Fruit fly (Drosophila melanogaster) whole organism, embryonic: ENCODE measurements around the gene CG13124.

Experiments used
- B-H2 ChIP-seq: fragments of 200-800 bp; sonication (Bioruptor generic); optimal IDR thresholded peaks from 2 replicates; lab custom pipeline; 2018; ENCODE audit warnings: missing biosample characterization, mild to moderate bottlenecking, missing genetic modification characterization
- CG10321 ChIP-seq: fragments of 200-800 bp; sonication (Bioruptor generic); IDR thresholded peaks from 2 replicates; pipeline ENCODE4 v1.3.6; 2022; ENCODE audit warnings: missing biosample characterization, missing genetic modification characterization
- CG10543 ChIP-seq: fragments of 200-800 bp; sonication (Bioruptor generic); optimal IDR thresholded peaks from 3 replicates; lab custom pipeline; 2017; ENCODE audit warnings: missing biosample characterization, mild to moderate bottlenecking, missing genetic modification characterization, moderate library complexity
- CG11456 ChIP-seq: fragments of 200-800 bp; sonication (Bioruptor generic); IDR thresholded peaks from 3 replicates; pipeline ENCODE4 v1.3.6; 2022; ENCODE audit warnings: missing biosample characterization, missing genetic modification characterization
- CG12071 ChIP-seq: fragments of 200-800 bp; sonication (Bioruptor generic); optimal IDR thresholded peaks from 3 replicates; lab custom pipeline; 2018; ENCODE audit warnings: missing biosample characterization, mild to moderate bottlenecking, missing genetic modification characterization
- CG12236 ChIP-seq: fragments of 200-800 bp; sonication (Bioruptor generic); optimal IDR thresholded peaks from 2 replicates; lab custom pipeline; 2016; ENCODE audit warnings: missing biosample characterization, missing genetic modification characterization
- CG1233 ChIP-seq: fragments of 200-800 bp; sonication (Bioruptor generic); optimal IDR thresholded peaks from 4 replicates; lab custom pipeline; 2018; ENCODE audit warnings: missing biosample characterization, mild to moderate bottlenecking, missing genetic modification characterization
- CG14050 ChIP-seq: fragments of 200-800 bp; sonication (Bioruptor generic); IDR thresholded peaks from 3 replicates; pipeline ENCODE4 v1.3.6; 2022; ENCODE audit warnings: missing biosample characterization, missing genetic modification characterization
- CG14441 ChIP-seq: fragments of 200-800 bp; sonication (Bioruptor generic); IDR thresholded peaks from 2 replicates; pipeline ENCODE4 v1.3.6; 2022; ENCODE audit warnings: missing biosample characterization, missing genetic modification characterization
- CG15601 ChIP-seq: fragments of 200-800 bp; sonication (Bioruptor generic); optimal IDR thresholded peaks from 3 replicates; lab custom pipeline; 2019; ENCODE audit warnings: missing biosample characterization, mild to moderate bottlenecking, missing genetic modification characterization, moderate library complexity
- CG18262 ChIP-seq: fragments of 200-800 bp; optimal IDR thresholded peaks from 3 replicates; lab custom pipeline; 2019; ENCODE audit warnings: missing biosample characterization, mild to moderate bottlenecking, missing genetic modification characterization, moderate library complexity
- CG30020 ChIP-seq: fragments of 200-800 bp; optimal IDR thresholded peaks from 2 replicates; lab custom pipeline; 2019; ENCODE audit warnings: missing biosample characterization, mild to moderate bottlenecking, missing genetic modification characterization, moderate library complexity
- CG30431 ChIP-seq: fragments of 200-800 bp; sonication (Bioruptor generic); optimal IDR thresholded peaks from 2 replicates; lab custom pipeline; 2017; ENCODE audit warnings: missing biosample characterization, missing genetic modification characterization
- CG31224 ChIP-seq: fragments of 200-800 bp; sonication (Bioruptor generic); IDR thresholded peaks from 2 replicates; pipeline ENCODE4 v1.3.6; 2022; ENCODE audit warnings: missing biosample characterization, missing genetic modification characterization
- CG31365 ChIP-seq: fragments of 200-800 bp; sonication (Bioruptor generic); optimal IDR thresholded peaks from 2 replicates; lab custom pipeline; 2018; ENCODE audit warnings: missing biosample characterization, mild to moderate bottlenecking, missing genetic modification characterization
- CG32532 ChIP-seq: fragments of 200-800 bp; sonication (Bioruptor generic); IDR thresholded peaks from 2 replicates; pipeline ENCODE4 v1.3.6; 2022; ENCODE audit warnings: missing biosample characterization, missing genetic modification characterization
- CG32772 ChIP-seq: fragments of 200-800 bp; sonication (Bioruptor generic); IDR thresholded peaks from 2 replicates; pipeline ENCODE4 v1.3.6; 2022; ENCODE audit warnings: missing biosample characterization, missing genetic modification characterization
- CG34422 ChIP-seq: fragments of 200-800 bp; sonication (Bioruptor generic); IDR thresholded peaks from 3 replicates; pipeline ENCODE4 v1.3.6; 2022; ENCODE audit warnings: missing biosample characterization, missing genetic modification characterization
- CG3995 ChIP-seq: fragments of 200-800 bp; sonication (Bioruptor generic); optimal IDR thresholded peaks from 3 replicates; lab custom pipeline; 2016; ENCODE audit warnings: missing biosample characterization, missing genetic modification characterization
- CG4282 ChIP-seq: fragments of 200-800 bp; sonication (Bioruptor generic); optimal IDR thresholded peaks from 2 replicates; lab custom pipeline; 2016; ENCODE audit warnings: missing biosample characterization, missing genetic modification characterization
- CG6175 ChIP-seq: fragments of 200-800 bp; sonication (Bioruptor generic); IDR thresholded peaks from 3 replicates; pipeline ENCODE4 v1.3.6; 2022; ENCODE audit warnings: missing biosample characterization, missing genetic modification characterization
- CG6272 ChIP-seq: fragments of 200-800 bp; sonication (Bioruptor generic); IDR thresholded peaks from 2 replicates; pipeline ENCODE4 v1.3.6; 2022; ENCODE audit warnings: missing biosample characterization, missing genetic modification characterization
- CG6689 ChIP-seq: fragments of 200-800 bp; sonication (Bioruptor generic); IDR thresholded peaks from 2 replicates; pipeline ENCODE4 v1.3.6; 2022; ENCODE audit warnings: missing biosample characterization, missing genetic modification characterization
- CG7271 ChIP-seq: fragments of 200-800 bp; sonication (Bioruptor generic); optimal IDR thresholded peaks from 2 replicates; lab custom pipeline; 2018; ENCODE audit warnings: missing biosample characterization, mild to moderate bottlenecking, missing genetic modification characterization, moderate library complexity
- CG7786 ChIP-seq: fragments of 200-800 bp; sonication (Bioruptor generic); optimal IDR thresholded peaks from 2 replicates; lab custom pipeline; 2016; ENCODE audit warnings: missing biosample characterization, missing genetic modification characterization
- CG9817 ChIP-seq: fragments of 200-800 bp; sonication (Bioruptor generic); optimal IDR thresholded peaks from 2 replicates; lab custom pipeline; 2018; ENCODE audit warnings: missing biosample characterization, mild to moderate bottlenecking, missing genetic modification characterization, moderate library complexity
- CG9932 ChIP-seq: fragments of 200-800 bp; sonication (Bioruptor generic); IDR thresholded peaks from 2 replicates; pipeline ENCODE4 v1.3.6; 2022; ENCODE audit warnings: missing biosample characterization, missing genetic modification characterization
- Chrac-16 ChIP-seq: fragments of 200-800 bp; sonication (Bioruptor generic); optimal IDR thresholded peaks from 3 replicates; lab custom pipeline; 2016; ENCODE audit warnings: missing biosample characterization, missing genetic modification characterization
- Dad ChIP-seq: fragments of 200-800 bp; sonication (Bioruptor generic); optimal IDR thresholded peaks from 3 replicates; lab custom pipeline; 2016; ENCODE audit warnings: missing biosample characterization, missing genetic modification characterization
- Elba2 ChIP-seq: fragments of 200-800 bp; sonication (Bioruptor generic); optimal IDR thresholded peaks from 3 replicates; lab custom pipeline; 2016; ENCODE audit warnings: missing biosample characterization, missing genetic modification characterization
- Fer2 ChIP-seq: fragments of 200-800 bp; sonication (Bioruptor generic); optimal IDR thresholded peaks from 2 replicates; lab custom pipeline; 2018; ENCODE audit warnings: missing biosample characterization, mild to moderate bottlenecking, missing genetic modification characterization, moderate library complexity
- Fer3 ChIP-seq: fragments of 200-800 bp; sonication (Bioruptor generic); optimal IDR thresholded peaks from 2 replicates; lab custom pipeline; 2018; ENCODE audit warnings: missing biosample characterization, mild to moderate bottlenecking, missing genetic modification characterization, moderate library complexity
- Gsc ChIP-seq: fragments of 200-800 bp; sonication (Bioruptor generic); IDR thresholded peaks from 2 replicates; pipeline ENCODE4 v1.3.6; 2022; ENCODE audit warnings: missing biosample characterization, missing genetic modification characterization
- Lim3 ChIP-seq: fragments of 200-800 bp; sonication (Bioruptor generic); IDR thresholded peaks from 2 replicates; pipeline ENCODE4 v1.3.6; 2022; ENCODE audit warnings: missing biosample characterization, missing genetic modification characterization
- MBD-R2 ChIP-seq: fragments of 200-800 bp; sonication (Bioruptor generic); IDR thresholded peaks from 2 replicates; pipeline ENCODE4 v1.3.6; 2022; ENCODE audit warnings: missing biosample characterization, missing genetic modification characterization
- Med ChIP-seq: fragments of 200-800 bp; sonication (Bioruptor generic); peaks from one replicate; lab custom pipeline; 2016; ENCODE audit warnings: missing biosample characterization, missing genetic modification characterization, mild to moderate bottlenecking, inconsistent platforms, moderate library complexity
- Ravus ChIP-seq: fragments of 200-800 bp; sonication (Bioruptor generic); IDR thresholded peaks from 2 replicates; pipeline ENCODE4 v1.3.6; 2022; ENCODE audit warnings: missing biosample characterization, missing genetic modification characterization
- Rfx ChIP-seq: fragments of 200-800 bp; sonication (Bioruptor generic); IDR thresholded peaks from 2 replicates; pipeline ENCODE4 v1.3.6; 2022; ENCODE audit warnings: missing biosample characterization, missing genetic modification characterization
- ab ChIP-seq: fragments of 200-800 bp; sonication (Bioruptor generic); optimal IDR thresholded peaks from 2 replicates; lab custom pipeline; 2016; ENCODE audit warnings: missing biosample characterization, missing genetic modification characterization
- al ChIP-seq: fragments of 200-800 bp; sonication (Bioruptor generic); IDR thresholded peaks from 2 replicates; pipeline ENCODE4 v1.3.6; 2022; ENCODE audit warnings: missing biosample characterization, missing genetic modification characterization
- bab2 ChIP-seq: fragments of 200-800 bp; sonication (Bioruptor generic); optimal IDR thresholded peaks from 2 replicates; lab custom pipeline; 2016; ENCODE audit warnings: missing biosample characterization, missing genetic modification characterization
- cad ChIP-seq: fragments of >200 bp; optimal IDR thresholded peaks from 2 replicates; lab custom pipeline; 2017; ENCODE audit warnings: missing biosample characterization, missing genetic modification characterization
- chif ChIP-seq, 2 experiments: fragments of 200-800 bp; sonication (Bioruptor generic); optimal IDR thresholded peaks; 3 replicates each; lab custom pipeline; 2016; ENCODE audit warnings: missing biosample characterization in 2 of 2, missing genetic modification characterization in 2 of 2
- dm ChIP-seq: fragments of 200-800 bp; sonication (Bioruptor generic); optimal IDR thresholded peaks from 3 replicates; lab custom pipeline; 2016; ENCODE audit warnings: missing biosample characterization, missing genetic modification characterization
- eyg ChIP-seq: fragments of 200-800 bp; sonication (Bioruptor generic); optimal IDR thresholded peaks from 3 replicates; lab custom pipeline; 2016; ENCODE audit warnings: missing biosample characterization, missing genetic modification characterization
- gt ChIP-seq: fragments of 200-800 bp; sonication (Bioruptor generic); IDR thresholded peaks from 2 replicates; pipeline ENCODE4 v1.3.6; 2022; ENCODE audit warnings: missing biosample characterization, missing genetic modification characterization
- ind ChIP-seq: fragments of 200-800 bp; sonication (Bioruptor generic); optimal IDR thresholded peaks from 3 replicates; lab custom pipeline; 2016; ENCODE audit warnings: missing biosample characterization, missing genetic modification characterization
- kah ChIP-seq: fragments of 200-800 bp; sonication (Bioruptor generic); optimal IDR thresholded peaks from 2 replicates; lab custom pipeline; 2018; ENCODE audit warnings: missing biosample characterization, mild to moderate bottlenecking, missing genetic modification characterization
- mirr ChIP-seq: fragments of 200-800 bp; sonication (Bioruptor generic); optimal IDR thresholded peaks from 3 replicates; lab custom pipeline; 2018; ENCODE audit warnings: missing biosample characterization, mild to moderate bottlenecking, missing genetic modification characterization
- pho ChIP-seq: fragments of 200-800 bp; sonication (Bioruptor generic); optimal IDR thresholded peaks from 2 replicates; lab custom pipeline; 2016; ENCODE audit warnings: missing biosample characterization, missing genetic modification characterization
- phol ChIP-seq: fragments of 200-800 bp; sonication (Bioruptor generic); optimal IDR thresholded peaks from 3 replicates; lab custom pipeline; 2018; ENCODE audit warnings: missing biosample characterization, mild to moderate bottlenecking, missing genetic modification characterization, moderate library complexity
- tap ChIP-seq: fragments of 200-800 bp; optimal IDR thresholded peaks from 3 replicates; lab custom pipeline; 2019; ENCODE audit warnings: missing biosample characterization, mild to moderate bottlenecking, missing genetic modification characterization, moderate library complexity
- wdn ChIP-seq: fragments of 200-800 bp; sonication (Bioruptor generic); IDR thresholded peaks from 2 replicates; pipeline ENCODE4 v1.3.6; 2022; ENCODE audit warnings: missing biosample characterization, missing genetic modification characterization
- zen2 ChIP-seq: fragments of 200-800 bp; sonication (Bioruptor generic); IDR thresholded peaks from 3 replicates; pipeline ENCODE4 v1.3.6; 2022; ENCODE audit warnings: missing biosample characterization, missing genetic modification characterization; ENCODE audit not compliant: partially characterized antibody

Gene CG13124

dm6 chr2L:9887856-9888269 lies 20.6 kb downstream of the CG13124 start, which contains the start of gene Fkbp59 (continued):
- TF ChIP-seq CG34422 (peak; percentile 54; the same call in 1 of the 3 replicates), Fer3 (tag; lab: Kevin White, UChicago) (no peak), ab (no peak), CG10321 (GFP tag; lab: Robert Waterston, UW) (no peak), Fer2 (no peak), al (no peak), CG15601 (tag; lab: Kevin White, UChicago) (peak; percentile 14), Chrac-16 (GFP tag; lab: Kevin White, UChicago) (no peak), dm (GFP tag; lab: Kevin White, UChicago) (peak; percentile 66), Gsc (GFP tag; lab: Robert Waterston, UW) (no peak), Ravus (GFP tag; lab: Robert Waterston, UW) (no peak), CG3995 (GFP tag; lab: Kevin White, UChicago) (no peak), CG6689 (GFP tag; lab: Robert Waterston, UW) (no peak), CG7786 (no peak), CG18262 (no peak), CG12236 (GFP tag; lab: Kevin White, UChicago) (no peak), CG9817 (tag; lab: Kevin White, UChicago) (no peak), mirr (GFP tag; lab: Kevin White, UChicago) (no peak), wdn (GFP tag; lab: Robert Waterston, UW) (no peak), Lim3 (GFP tag; lab: Robert Waterston, UW) (no peak), CG6272 (GFP tag; lab: Robert Waterston, UW) (no peak), bab2 (no peak), B-H2 (peak; percentile 24), ind (GFP tag; lab: Kevin White, UChicago) (no peak), CG32532 (peak; percentile 15; the same call in 1 of the 2 replicates), tap (no peak), Med (GFP tag; lab: Kevin White, UChicago) (peak; percentile 64), CG7271 (tag; lab: Kevin White, UChicago) (no peak), zen2 (GFP tag; lab: Robert Waterston, UW) (peak; percentile 29; the same call in 1 of the 3 replicates), CG30431 (GFP tag; lab: Kevin White, UChicago) (no peak), CG14441 (GFP tag; lab: Robert Waterston, UW) (no peak), kah (GFP tag; lab: Kevin White, UChicago) (no peak), phol (tag; lab: Kevin White, UChicago) (peak; percentile 12), CG11456 (no peak), CG32772 (no peak), CG4282 (GFP tag; lab: Kevin White, UChicago) (no peak), CG31365 (tag; lab: Kevin White, UChicago) (peak; percentile 19), CG14050 (no peak), Rfx (GFP tag; lab: Robert Waterston, UW) (peak; percentile 59), MBD-R2 (GFP tag; lab: Robert Waterston, UW) (peak; percentile 90), CG12071 (GFP tag; lab: Kevin White, UChicago) (no peak), CG6175 (GFP tag; lab: Robert Waterston, UW) (no peak), Elba2 (no peak), eyg (GFP tag; lab: Kevin White, UChicago) (no peak), chif (GFP tag; optimal IDR thresholded peaks at IDR 0.05; lab: Kevin White, UChicago) (no peak), CG1233 (GFP tag; lab: Kevin White, UChicago) (no peak), CG10543 (GFP tag; lab: Kevin White, UChicago) (no peak), gt (no peak), CG9932 (GFP tag; lab: Robert Waterston, UW) (no peak), CG30020 (no peak), pho (GFP tag; lab: Kevin White, UChicago) (no peak), cad (GFP tag; lab: Kevin White, UChicago) (no peak), CG31224 (GFP tag; lab: Robert Waterston, UW) (no peak), Dad (no peak)
